Worm (Caenorhabditis elegans): ENCODE measurements around the gene pudl-1.
A peak's percentile ranks its signal among the peaks of the same experiment; 100 is the strongest.

The pudl-1 gene

DNA sequence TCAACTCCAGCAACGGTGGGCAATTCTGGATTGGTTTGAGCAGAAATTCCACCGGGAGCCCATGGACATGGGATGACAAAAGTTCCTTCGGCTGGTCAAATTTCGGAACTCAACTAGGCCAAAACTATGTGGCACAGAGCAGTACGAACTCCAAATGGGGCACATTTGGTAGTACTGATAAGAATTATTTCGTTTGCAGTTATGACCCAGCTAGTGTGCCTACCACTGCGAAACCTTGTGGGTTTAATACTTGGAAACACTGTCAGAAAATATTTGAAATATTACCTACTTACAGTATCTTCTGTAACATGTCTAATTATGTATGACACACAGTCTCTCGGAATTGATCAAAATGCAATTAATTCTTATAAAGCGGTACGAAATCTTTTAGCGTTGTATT, 6.4 kb upstream of the pudl-1 start:
- TF ChIP-seq hpl-2 (GFP tag; optimal IDR thresholded peaks at IDR 0.05) (no peak), alr-1 (tag; optimal IDR thresholded peaks at IDR 0.05; ENCODE audit: borderline replicate concordance) (peak; percentile 85)

- TF ChIP-seq nhr-11 (tag; optimal IDR thresholded peaks at IDR 0.05) = no peak
- no peak for TF ChIP-seq lin-13 (GFP tag; optimal IDR thresholded peaks at IDR 0.05)
- no peak for TF ChIP-seq ets-5 (GFP tag; IDR thresholded peaks at IDR 0.05)
- TF ChIP-seq C16A3.4 (tag; optimal IDR thresholded peaks at IDR 0.05) = no peak
- TF ChIP-seq ceh-88 (GFP tag; IDR thresholded peaks at IDR 0.05) = no peak
- no peak for TF ChIP-seq zag-1 (tag; optimal IDR thresholded peaks at IDR 0.05)
- no peak for TF ChIP-seq unc-86 (tag; optimal IDR thresholded peaks at IDR 0.05)
- no peak for TF ChIP-seq nhr-28 (tag; optimal IDR thresholded peaks at IDR 0.05)
- no peak for TF ChIP-seq nhr-71 (tag; optimal IDR thresholded peaks at IDR 0.05)
- no peak for TF ChIP-seq C04F5.9 (tag; optimal IDR thresholded peaks at IDR 0.05)
- TF ChIP-seq elt-3 (tag; optimal IDR thresholded peaks at IDR 0.05) = no peak
- no peak for TF ChIP-seq dpl-1 (GFP tag; optimal IDR thresholded peaks at IDR 0.05)
- no peak for TF ChIP-seq nhr-19 (GFP tag; conservative IDR thresholded peaks at IDR 0.05)
- no peak for TF ChIP-seq fos-1 (tag; optimal IDR thresholded peaks at IDR 0.05)
- TF ChIP-seq lin-15B (tag; optimal IDR thresholded peaks at IDR 0.05) = no peak
- no peak for TF ChIP-seq pag-3 (tag; optimal IDR thresholded peaks at IDR 0.05; ENCODE audit: borderline replicate concordance, insufficient read depth)
- TF ChIP-seq nhr-85 (tag) = no peak
- TF ChIP-seq isw-1 (GFP tag; IDR thresholded peaks at IDR 0.05) = no peak
- TF ChIP-seq nhr-20 (tag; optimal IDR thresholded peaks at IDR 0.05) = no peak
- TF ChIP-seq nhr-12 (tag; optimal IDR thresholded peaks at IDR 0.05) = no peak
Observed at ce11 chrIV:2834516-2834915, 1.8 kb downstream of the pudl-1 start, which contains the start of gene pudl-2. pudl-2 (plus strand) TSS chrIV:2834816.

- TF ChIP-seq pag-3 (tag; optimal IDR thresholded peaks at IDR 0.05; ENCODE audit: borderline replicate concordance, insufficient read depth) (no peak), sup-37 (GFP tag; optimal IDR thresholded peaks at IDR 0.05) (no peak), efl-3 (GFP tag; optimal IDR thresholded peaks at IDR 0.05) (no peak), mdl-1 (tag; optimal IDR thresholded peaks at IDR 0.05) (no peak), efl-1 (optimal IDR thresholded peaks at IDR 0.05) (no peak), efl-1 (GFP tag; optimal IDR thresholded peaks at IDR 0.05 in 1 of 2) (no peak), snu-23 (GFP tag; optimal IDR thresholded peaks at IDR 0.05) (no peak), xbp-1 (tag; optimal IDR thresholded peaks at IDR 0.05) (no peak), skn-1 (tag; optimal IDR thresholded peaks at IDR 0.05) (no peak), ets-5 (GFP tag; IDR thresholded peaks at IDR 0.05) (no peak), sptf-1 (tag; optimal IDR thresholded peaks at IDR 0.05) (no peak), ama-1 (optimal IDR thresholded peaks at IDR 0.05) (no peak), nhr-12 (tag; optimal IDR thresholded peaks at IDR 0.05) (no peak), hpl-2 (GFP tag; optimal IDR thresholded peaks at IDR 0.05) (no peak), lin-39 (tag; optimal IDR thresholded peaks at IDR 0.05) (no peak), nhr-20 (tag; optimal IDR thresholded peaks at IDR 0.05) (no peak), tlp-1 (tag; optimal IDR thresholded peaks at IDR 0.05) (no peak), ceh-90 (tag; optimal IDR thresholded peaks at IDR 0.05) (no peak)
Observed at ce11 chrIV:2835364-2835763, 2.7 kb downstream of the pudl-1 start, which contains the start of gene clec-82. clec-82 (plus strand) TSS chrIV:2835664.

DNA sequence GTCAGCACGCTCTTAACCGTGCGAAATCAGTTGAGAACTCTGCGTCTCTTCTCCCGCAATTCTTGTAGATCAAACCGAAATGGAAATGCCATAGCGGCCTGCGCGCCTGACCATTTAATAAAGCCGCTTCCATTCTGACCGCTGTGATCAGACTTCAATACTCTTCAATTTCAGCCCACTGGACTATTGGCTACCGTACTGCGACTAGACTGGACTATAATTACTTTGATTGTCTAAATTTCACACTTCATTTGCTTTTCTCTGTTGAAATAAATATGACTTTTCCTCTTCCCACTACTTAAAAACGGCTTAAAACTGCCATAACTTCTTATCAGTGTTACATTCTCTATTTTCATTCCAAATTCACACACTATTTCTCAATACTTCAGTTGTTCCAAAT, 5.6 kb downstream of the pudl-1 start, which contains the start of gene Y54G2A.7:
Gene Y54G2A.7, plus strand, starts transcription at position 301 of the 400 bp plus-strand sequence.
- no peak for TF ChIP-seq skn-1 (tag; optimal IDR thresholded peaks at IDR 0.05)

ce11 chrIV:2841260-2841659, 8.6 kb downstream of the pudl-1 start, which contains the start of gene clec-83:
clec-83 (minus strand) TSS chrIV:2841472.
- TF ChIP-seq nhr-12 (tag; optimal IDR thresholded peaks at IDR 0.05) (no peak), efl-1 (optimal IDR thresholded peaks at IDR 0.05) (no peak), efl-1 (GFP tag; optimal IDR thresholded peaks at IDR 0.05 in 1 of 2) (peak in 1 of 2 experiments; percentile 8), alr-1 (tag; optimal IDR thresholded peaks at IDR 0.05; ENCODE audit: borderline replicate concordance) (no peak), nhr-90 (tag; optimal IDR thresholded peaks at IDR 0.05; ENCODE audit: poor library complexity) (no peak), C04F5.9 (tag; optimal IDR thresholded peaks at IDR 0.05) (no peak)

All from whole organism, L1 larva.